Fruit fly (Drosophila melanogaster): Measurements from ENCODE around the gene Rac1.

- TF ChIP-seq lov (optimal IDR thresholded peaks at IDR 0.05) (no peak), lov (GFP tag; IDR thresholded peaks at IDR 0.05) (no peak), croc (GFP tag; conservative IDR thresholded peaks at IDR 0.05) (no peak), CG9797 (GFP tag; optimal IDR thresholded peaks at IDR 0.05) (no peak), knrl (GFP tag; IDR thresholded peaks at IDR 0.05; ENCODE audit: partially characterized antibody) (no peak), CG18262 (tag; optimal IDR thresholded peaks at IDR 0.05) (no peak), pum (GFP tag; optimal IDR thresholded peaks at IDR 0.05) (no peak), B-H1 (GFP tag; IDR thresholded peaks at IDR 0.05) (no peak), Lim3 (GFP tag; IDR thresholded peaks at IDR 0.05) (no peak), Hr51 (GFP tag; optimal IDR thresholded peaks at IDR 0.05) (no peak), Lpt (GFP tag; optimal IDR thresholded peaks at IDR 0.05) (no peak)
Observed at dm6 chr3L:1348935-1349334, 46.5 kb upstream of the Rac1 start.

Measured in whole organism, embryonic.